Worm (Caenorhabditis elegans) whole organism, early embryonic: ENCODE data around the gene T04H1.5.

Experiments used
- B0310.2 ChIP-seq: sonication (generic microtip); optimal IDR thresholded peaks from 2 replicates; lab custom pipeline; 2016; ENCODE audit warnings: mild to moderate bottlenecking, missing genetic modification characterization, missing compliant biosample characterization
- F13C5.2 ChIP-seq: sonication (generic microtip); optimal IDR thresholded peaks from 2 replicates; lab custom pipeline; 2017; ENCODE audit warnings: mild to moderate bottlenecking, missing genetic modification characterization, inconsistent platforms, missing compliant biosample characterization
- aly-1 ChIP-seq: sonication (generic microtip); optimal IDR thresholded peaks from 2 replicates; lab custom pipeline; 2016; ENCODE audit warnings: missing genetic modification characterization, missing compliant biosample characterization
- ama-1 ChIP-seq: fragments of 150-350 bp; optimal IDR thresholded peaks from 2 replicates; lab custom pipeline; 2014
- ceh-13 ChIP-seq: fragments of 200-800 bp; sonication (Bioruptor generic); optimal IDR thresholded peaks from 2 replicates; lab custom pipeline; 2018; ENCODE audit warnings: mild to moderate bottlenecking, missing genetic modification characterization, missing compliant biosample characterization
- ceh-36 ChIP-seq: sonication (generic microtip); optimal IDR thresholded peaks from 2 replicates; lab custom pipeline; 2016; ENCODE audit warnings: missing genetic modification characterization, inconsistent platforms, missing compliant biosample characterization
- ets-7 ChIP-seq: sonication (generic microtip); optimal IDR thresholded peaks from 2 replicates; lab custom pipeline; 2016; ENCODE audit warnings: missing genotype, missing genetic modification characterization, missing compliant biosample characterization
- flt-1 ChIP-seq: fragments of 200-800 bp; sonication (Bioruptor generic); IDR thresholded peaks from 2 replicates; pipeline ENCODE4 v1.3.6; 2022; ENCODE audit warnings: missing genetic modification characterization, missing compliant biosample characterization
- hmbx-1 ChIP-seq: sonication (generic microtip); optimal IDR thresholded peaks from 2 replicates; lab custom pipeline; 2016; ENCODE audit warnings: mild to moderate bottlenecking, missing genetic modification characterization, missing compliant biosample characterization
- hmg-4 ChIP-seq: fragments of 200-800 bp; sonication (Bioruptor generic); optimal IDR thresholded peaks from 2 replicates; lab custom pipeline; 2018; ENCODE audit warnings: mild to moderate bottlenecking, missing genetic modification characterization, missing compliant biosample characterization
- hnd-1 ChIP-seq: sonication (generic microtip); optimal IDR thresholded peaks from 2 replicates; lab custom pipeline; 2016; ENCODE audit warnings: missing genetic modification characterization, missing compliant biosample characterization
- pes-1 ChIP-seq: fragments of 200-800 bp; sonication (Bioruptor generic); IDR thresholded peaks from 2 replicates; pipeline ENCODE4 v1.3.6; 2022; ENCODE audit warnings: missing genetic modification reagents, missing genetic modification characterization, missing compliant biosample characterization
- scrt-1 ChIP-seq: fragments of 200-800 bp; sonication (Bioruptor generic); IDR thresholded peaks from 2 replicates; pipeline ENCODE4 v1.3.6; 2022; ENCODE audit warnings: missing genetic modification characterization, missing compliant biosample characterization
- sea-1 ChIP-seq: fragments of 200-800 bp; sonication (Bioruptor generic); conservative IDR thresholded peaks from 2 replicates; pipeline ENCODE4 v1.3.6; 2022; ENCODE audit warnings: missing genetic modification characterization, missing compliant biosample characterization
- tbx-11 ChIP-seq: fragments of 200-800 bp; sonication (Bioruptor generic); IDR thresholded peaks from 2 replicates; pipeline ENCODE4 v1.3.6; 2022; ENCODE audit warnings: missing genetic modification characterization, missing compliant biosample characterization
- tbx-37 ChIP-seq: fragments of 200-800 bp; sonication (Bioruptor generic); conservative IDR thresholded peaks from 2 replicates; pipeline ENCODE4 v1.3.6; 2022; ENCODE audit warnings: missing genetic modification reagents, missing genetic modification characterization, missing compliant biosample characterization
- tra-4 ChIP-seq: sonication (generic microtip); optimal IDR thresholded peaks from 2 replicates; lab custom pipeline; 2017; ENCODE audit warnings: missing genetic modification characterization, missing compliant biosample characterization

The T04H1.5 gene

ce11 chrV:12296122-12296521, 45.0 kb downstream of the T04H1.5 start:
- TF ChIP-seq tbx-11 (GFP tag; lab: Robert Waterston, UW), result no peak
- TF ChIP-seq hnd-1 (tag; lab: Kevin White, UChicago), result no peak
- TF ChIP-seq tbx-37 (GFP tag; lab: Robert Waterston, UW), result no peak
- no peak for TF ChIP-seq ama-1 (lab: Kevin White, UChicago)
- no peak for TF ChIP-seq scrt-1
- no peak for TF ChIP-seq pes-1 (GFP tag; lab: Robert Waterston, UW)
- no peak for TF ChIP-seq B0310.2
- no peak for TF ChIP-seq ceh-36 (tag; lab: Kevin White, UChicago)
- no peak for TF ChIP-seq ets-7 (tag; lab: Kevin White, UChicago)

ce11 chrV:12296794-12297193, 45.7 kb downstream of the T04H1.5 start:
- TF ChIP-seq hmbx-1 (no peak), ama-1 (lab: Kevin White, UChicago) (no peak), ets-7 (tag; lab: Kevin White, UChicago) (no peak), F13C5.2 (no peak), flt-1 (GFP tag; lab: Robert Waterston, UW) (no peak), ceh-13 (no peak), tbx-37 (GFP tag; lab: Robert Waterston, UW) (no peak), hmg-4 (GFP tag; lab: Kevin White, UChicago) (no peak), aly-1 (tag; lab: Kevin White, UChicago) (no peak), sea-1 (GFP tag; lab: Robert Waterston, UW) (no peak), scrt-1 (no peak), tbx-11 (GFP tag; lab: Robert Waterston, UW) (no peak), tra-4 (tag; lab: Kevin White, UChicago) (no peak)

- TF ChIP-seq B0310.2 (no peak), hmg-4 (GFP tag; lab: Kevin White, UChicago) (no peak), aly-1 (tag; lab: Kevin White, UChicago) (no peak), ama-1 (lab: Kevin White, UChicago) (no peak), F13C5.2 (no peak), hnd-1 (tag; lab: Kevin White, UChicago) (no peak), tra-4 (tag; lab: Kevin White, UChicago) (no peak), ceh-36 (tag; lab: Kevin White, UChicago) (no peak), ceh-13 (no peak), sea-1 (GFP tag; lab: Robert Waterston, UW) (no peak), tbx-11 (GFP tag; lab: Robert Waterston, UW) (no peak), hmbx-1 (no peak), flt-1 (GFP tag; lab: Robert Waterston, UW) (no peak), pes-1 (GFP tag; lab: Robert Waterston, UW) (no peak), scrt-1 (no peak), ets-7 (tag; lab: Kevin White, UChicago) (no peak), tbx-37 (GFP tag; lab: Robert Waterston, UW) (no peak)
These were observed 47.0 kb downstream of the T04H1.5 start for ce11 chrV:12298184-12298583.

DNA sequence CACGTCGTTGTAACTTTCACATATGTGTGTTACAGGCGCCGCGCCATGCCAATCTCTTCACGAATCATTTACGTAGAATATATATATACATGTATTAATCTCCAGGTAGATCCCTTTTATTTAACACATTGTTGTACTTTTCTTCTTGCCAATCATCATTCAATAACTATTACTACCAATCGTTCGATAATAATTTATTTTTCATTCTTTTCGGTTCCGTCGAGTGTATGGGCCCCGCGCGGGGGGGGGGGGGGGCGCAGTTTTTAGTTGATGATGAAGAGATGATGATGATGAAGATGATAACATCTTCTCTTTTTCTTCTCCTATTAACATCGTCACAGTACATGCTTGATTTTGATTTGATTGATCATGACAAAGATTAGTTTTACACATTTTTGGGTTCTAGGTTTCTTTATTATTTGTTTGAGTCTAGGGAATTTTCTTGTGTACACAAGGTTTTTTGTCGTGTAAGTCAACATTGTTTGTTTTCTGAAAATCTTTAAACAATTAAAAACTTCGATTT, 48.2 kb downstream of the T04H1.5 start:
- TF ChIP-seq ceh-36 (tag; lab: Kevin White, UChicago) (no peak), aly-1 (tag; lab: Kevin White, UChicago) (no peak)

ce11 chrV:12300166-12300565, 49.0 kb downstream of the T04H1.5 start:
- no peak for TF ChIP-seq ceh-36 (tag; lab: Kevin White, UChicago)
- TF ChIP-seq pes-1 (GFP tag; lab: Robert Waterston, UW), result no peak
- no peak for TF ChIP-seq ceh-13
- TF ChIP-seq sea-1 (GFP tag; lab: Robert Waterston, UW), result no peak
- TF ChIP-seq tra-4 (tag; lab: Kevin White, UChicago), result no peak
- no peak for TF ChIP-seq scrt-1
- no peak for TF ChIP-seq ets-7 (tag; lab: Kevin White, UChicago)
- no peak for TF ChIP-seq aly-1 (tag; lab: Kevin White, UChicago)
- no peak for TF ChIP-seq tbx-11 (GFP tag; lab: Robert Waterston, UW)
- no peak for TF ChIP-seq hmbx-1
- no peak for TF ChIP-seq flt-1 (GFP tag; lab: Robert Waterston, UW)
- TF ChIP-seq ama-1 (lab: Kevin White, UChicago), result no peak
- no peak for TF ChIP-seq F13C5.2
- TF ChIP-seq tbx-37 (GFP tag; lab: Robert Waterston, UW), result no peak
- TF ChIP-seq hnd-1 (tag; lab: Kevin White, UChicago), result no peak

- TF ChIP-seq scrt-1, result no peak
- TF ChIP-seq hmbx-1, result no peak
- TF ChIP-seq ets-7 (tag; lab: Kevin White, UChicago), result no peak
- no peak for TF ChIP-seq sea-1 (GFP tag; lab: Robert Waterston, UW)
- no peak for TF ChIP-seq tbx-11 (GFP tag; lab: Robert Waterston, UW)
- TF ChIP-seq aly-1 (tag; lab: Kevin White, UChicago), result no peak
- TF ChIP-seq hnd-1 (tag; lab: Kevin White, UChicago), result no peak
- TF ChIP-seq ama-1 (lab: Kevin White, UChicago), result no peak
- TF ChIP-seq B0310.2, result no peak
- TF ChIP-seq tbx-37 (GFP tag; lab: Robert Waterston, UW), result no peak
- TF ChIP-seq tra-4 (tag; lab: Kevin White, UChicago), result no peak
- TF ChIP-seq hmg-4 (GFP tag; lab: Kevin White, UChicago), result no peak
- TF ChIP-seq pes-1 (GFP tag; lab: Robert Waterston, UW), result no peak
- no peak for TF ChIP-seq F13C5.2
- TF ChIP-seq ceh-13, result no peak
- no peak for TF ChIP-seq flt-1 (GFP tag; lab: Robert Waterston, UW)
- no peak for TF ChIP-seq ceh-36 (tag; lab: Kevin White, UChicago)
These were observed 49.8 kb downstream of the T04H1.5 start for ce11 chrV:12300780-12301460.
